Fruit fly (Drosophila melanogaster): Measurements from ENCODE around the gene mRpS2.

DNA sequence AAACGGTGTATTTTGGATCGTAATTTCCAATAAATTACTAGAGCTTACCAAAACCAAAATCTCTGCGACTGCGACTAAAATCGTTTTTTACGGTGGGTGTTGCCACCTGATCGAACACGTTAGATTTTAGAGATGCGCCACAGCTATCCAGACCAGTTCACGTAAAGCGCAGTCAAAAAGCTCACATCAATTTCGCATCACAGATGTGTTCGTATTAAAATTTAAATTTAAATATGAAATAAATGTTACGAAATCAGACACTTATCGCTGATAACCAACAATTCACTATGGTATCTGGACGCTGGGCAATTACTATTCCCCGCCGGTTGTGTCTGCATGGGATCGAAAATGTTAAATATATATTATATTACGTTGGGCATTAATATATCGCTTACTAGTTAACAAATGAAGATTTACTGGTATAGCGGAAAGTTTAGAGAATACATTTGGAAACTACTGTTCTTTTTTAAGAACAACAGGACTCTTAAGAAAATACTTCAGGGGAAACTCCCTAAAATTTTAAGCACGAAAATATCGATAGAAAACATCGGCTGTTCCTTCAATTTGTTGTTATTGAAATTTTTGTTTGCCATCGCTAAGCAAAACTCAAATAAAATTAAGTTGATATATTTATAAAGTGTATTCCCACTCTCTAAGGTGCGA lies 2.9 kb downstream of the mRpS2 start, which contains the start of the genes mxt and CG11927:
- TF ChIP-seq psq (optimal IDR thresholded peaks at IDR 0.05), result no peak
- no peak for TF ChIP-seq usp (GFP tag; optimal IDR thresholded peaks at IDR 0.05)

All from whole organism.